Worm (Caenorhabditis elegans) whole organism, L1 larva: ENCODE results near the gene tyr-6.

ENCODE experiments used
- aha-1 ChIP-seq: fragments of 150-350 bp; optimal IDR thresholded peaks from 2 replicates; lab custom pipeline; 2014; ENCODE audit warnings: missing biosample characterization, missing genetic modification characterization
- ama-1 ChIP-seq: fragments of 150-350 bp; optimal IDR thresholded peaks from 2 replicates; lab custom pipeline; 2014
- dpl-1 ChIP-seq, 3 experiments: fragments of 150-350 bp in 2 of 3; sonication (generic microtip) in 1 of 3; optimal IDR thresholded peaks; 2 replicates each; lab custom pipeline; 2014 to 2017; ENCODE audit warnings: missing biosample characterization in 3 of 3, missing genetic modification characterization in 3 of 3, missing genetic modification reagents in 3 of 3
- elt-2 ChIP-seq: sonication (generic microtip); optimal IDR thresholded peaks from 2 replicates; lab custom pipeline; 2016; ENCODE audit warnings: missing genetic modification characterization, mild to moderate bottlenecking, inconsistent platforms, missing compliant biosample characterization, missing genetic modification reagents
- fkh-10 ChIP-seq: sonication (generic microtip); optimal IDR thresholded peaks from 2 replicates; lab custom pipeline; 2017; ENCODE audit warnings: missing biosample characterization, missing genetic modification reagents, missing genetic modification characterization
- mdl-1 ChIP-seq, 2 experiments: fragments of 150-350 bp; optimal IDR thresholded peaks; 2 replicates each; lab custom pipeline; 2014 to 2017; ENCODE audit warnings: missing biosample characterization in 2 of 2, missing genetic modification characterization in 2 of 2, inconsistent platforms in 1 of 2
- nhr-237 ChIP-seq: fragments of 150-350 bp; optimal IDR thresholded peaks from 2 replicates; lab custom pipeline; 2014; ENCODE audit warnings: missing biosample characterization, missing genetic modification characterization
- nhr-76 ChIP-seq: sonication (generic microtip); optimal IDR thresholded peaks from 2 replicates; lab custom pipeline; 2017; ENCODE audit warnings: missing biosample characterization, missing genetic modification characterization
- ztf-4 ChIP-seq: fragments of 150-350 bp; optimal IDR thresholded peaks from 2 replicates; lab custom pipeline; 2014; ENCODE audit warnings: missing biosample characterization, missing genetic modification characterization

DNA sequence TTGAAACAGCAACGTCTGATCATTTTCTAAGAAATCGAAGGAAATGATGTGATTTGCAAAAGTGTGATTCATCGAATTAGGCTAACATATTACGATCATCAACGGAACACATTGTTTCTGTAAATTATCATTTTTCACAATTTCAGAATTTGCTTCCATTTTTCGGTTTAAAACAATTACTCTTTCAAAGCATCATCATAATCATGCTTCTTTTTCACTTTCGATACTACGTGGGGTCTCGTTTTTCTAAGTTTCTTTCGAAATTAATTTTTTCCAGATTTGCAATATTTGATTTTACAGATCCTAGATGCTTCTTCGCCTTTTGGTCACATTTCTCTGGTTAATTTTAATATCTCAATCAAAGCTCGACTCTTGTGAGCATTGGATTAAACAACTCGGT, at the start of gene tyr-6:
- TF ChIP-seq aha-1 (tag; lab: Kevin White, UChicago) (no peak), fkh-10 (GFP tag; lab: Kevin White, UChicago) (no peak), mdl-1 (tag; optimal IDR thresholded peaks at IDR 0.05; lab: Kevin White, UChicago) (no peak), nhr-237 (tag; lab: Kevin White, UChicago) (no peak), nhr-76 (tag; lab: Kevin White, UChicago) (no peak), elt-2 (tag; lab: Kevin White, UChicago) (no peak), ztf-4 (no peak), dpl-1 (GFP tag; optimal IDR thresholded peaks at IDR 0.05; lab: Kevin White, UChicago) (no peak), ama-1 (lab: Kevin White, UChicago) (no peak)
